Fruit fly (Drosophila melanogaster) whole organism, embryonic: ENCODE results near the gene WRNexo.

Experiments used
- Awh ChIP-seq: fragments of 200-800 bp; sonication (Bioruptor generic); IDR thresholded peaks from 2 replicates; pipeline ENCODE4, ENCODE4 v1.3.6; 2022; ENCODE audit warnings: missing biosample characterization, missing genetic modification characterization
- B-H1 ChIP-seq: fragments of 200-800 bp; sonication (Bioruptor generic); IDR thresholded peaks from 3 replicates; pipeline ENCODE4 v1.3.6; 2022; ENCODE audit warnings: missing biosample characterization, missing genetic modification characterization
- BEAF-32 ChIP-seq: fragments of 200-800 bp; sonication (Bioruptor generic); optimal IDR thresholded peaks from 3 replicates; lab custom pipeline; 2017; ENCODE audit warnings: missing biosample characterization, missing genetic modification characterization, mild to moderate bottlenecking, moderate library complexity, missing genetic modification reagents
- Bdp1 ChIP-seq: fragments of 200-800 bp; sonication (Bioruptor generic); optimal IDR thresholded peaks from 3 replicates; lab custom pipeline; 2016; ENCODE audit warnings: missing biosample characterization, missing genetic modification characterization
- Bgb ChIP-seq: fragments of 200-800 bp; sonication (Bioruptor generic); IDR thresholded peaks from 2 replicates; pipeline ENCODE4 v1.3.6; 2022; ENCODE audit warnings: missing biosample characterization, missing genetic modification characterization; ENCODE audit not compliant: partially characterized antibody
- Blimp-1 ChIP-seq: fragments of 200-800 bp; sonication (Bioruptor generic); optimal IDR thresholded peaks from 3 replicates; lab custom pipeline; 2018; ENCODE audit warnings: missing biosample characterization, missing genetic modification characterization, mild to moderate bottlenecking, moderate library complexity, missing genetic modification reagents
- CG10366 ChIP-seq: fragments of 200-800 bp; sonication (Bioruptor generic); IDR thresholded peaks from 2 replicates; pipeline ENCODE4 v1.3.6; 2022; ENCODE audit warnings: missing biosample characterization, missing genetic modification characterization
- CG12155 ChIP-seq: fragments of 200-800 bp; sonication (Bioruptor generic); optimal IDR thresholded peaks from 3 replicates; lab custom pipeline; 2016; ENCODE audit warnings: missing biosample characterization, missing genetic modification characterization
- CG12391 ChIP-seq: fragments of 200-800 bp; sonication (Bioruptor generic); optimal IDR thresholded peaks from 3 replicates; lab custom pipeline; 2018; ENCODE audit warnings: missing biosample characterization, mild to moderate bottlenecking, missing genetic modification characterization, moderate library complexity
- CG15514 ChIP-seq: fragments of 200-800 bp; sonication (Bioruptor generic); optimal IDR thresholded peaks from 3 replicates; lab custom pipeline; 2017; ENCODE audit warnings: missing biosample characterization, missing genetic modification characterization, mild to moderate bottlenecking, moderate library complexity, missing genetic modification reagents
- CG15601 ChIP-seq: fragments of 200-800 bp; sonication (Bioruptor generic); optimal IDR thresholded peaks from 3 replicates; lab custom pipeline; 2019; ENCODE audit warnings: missing biosample characterization, mild to moderate bottlenecking, missing genetic modification characterization, moderate library complexity
- CG17829 ChIP-seq: fragments of 200-800 bp; optimal IDR thresholded peaks from 2 replicates; lab custom pipeline; 2019; ENCODE audit warnings: missing biosample characterization, mild to moderate bottlenecking, missing genetic modification characterization, moderate library complexity
- CG2889 ChIP-seq: fragments of 200-800 bp; sonication (Bioruptor generic); IDR thresholded peaks from 3 replicates; pipeline ENCODE4 v1.3.6; 2022; ENCODE audit warnings: missing biosample characterization, missing genetic modification characterization
- CG31441 ChIP-seq: fragments of 200-800 bp; sonication (Bioruptor generic); IDR thresholded peaks from 2 replicates; pipeline ENCODE4 v1.3.6; 2022; ENCODE audit warnings: missing biosample characterization, missing genetic modification characterization
- CG3281 ChIP-seq: fragments of 200-800 bp; sonication (Bioruptor generic); optimal IDR thresholded peaks from 3 replicates; lab custom pipeline; 2017; ENCODE audit warnings: missing biosample characterization, mild to moderate bottlenecking, missing genetic modification characterization
- CG5953 ChIP-seq: fragments of 200-800 bp; sonication (Bioruptor generic); IDR thresholded peaks from 2 replicates; pipeline ENCODE4 v1.3.6; 2022; ENCODE audit warnings: missing biosample characterization, missing genetic modification characterization
- CG6854 ChIP-seq: fragments of 200-800 bp; sonication (Bioruptor generic); optimal IDR thresholded peaks from 3 replicates; lab custom pipeline; 2017; ENCODE audit warnings: missing biosample characterization, mild to moderate bottlenecking, missing genetic modification characterization
- CG9215 ChIP-seq: fragments of 200-800 bp; sonication (Bioruptor generic); IDR thresholded peaks from 2 replicates; pipeline ENCODE4 v1.3.6; 2022; ENCODE audit warnings: missing biosample characterization, missing genetic modification characterization
- CG9797 ChIP-seq: fragments of 200-800 bp; sonication (Bioruptor generic); optimal IDR thresholded peaks from 3 replicates; lab custom pipeline; 2018; ENCODE audit warnings: missing biosample characterization, mild to moderate bottlenecking, missing genetic modification characterization
- CHES-1-like ChIP-seq: fragments of 200-800 bp; sonication (Bioruptor generic); optimal IDR thresholded peaks from 2 replicates; lab custom pipeline; 2016; ENCODE audit warnings: missing biosample characterization, missing genetic modification characterization
- CoRest ChIP-seq: fragments of 200-800 bp; sonication (Bioruptor generic); optimal IDR thresholded peaks from 3 replicates; lab custom pipeline; 2018; ENCODE audit warnings: missing biosample characterization, mild to moderate bottlenecking, missing genetic modification characterization, moderate library complexity
- CrebB ChIP-seq: fragments of 200-800 bp; sonication (Bioruptor generic); optimal IDR thresholded peaks from 3 replicates; lab custom pipeline; 2018; ENCODE audit warnings: missing biosample characterization, mild to moderate bottlenecking, missing genetic modification characterization
- D19B ChIP-seq: fragments of 200-800 bp; sonication (Bioruptor generic); optimal IDR thresholded peaks from 2 replicates; lab custom pipeline; 2017; ENCODE audit warnings: missing biosample characterization, mild to moderate bottlenecking, missing genetic modification characterization
- Fer1 ChIP-seq: fragments of 200-800 bp; sonication (Bioruptor generic); optimal IDR thresholded peaks from 2 replicates; lab custom pipeline; 2017; ENCODE audit warnings: missing biosample characterization, mild to moderate bottlenecking, missing genetic modification characterization
- Fer3 ChIP-seq: fragments of 200-800 bp; sonication (Bioruptor generic); optimal IDR thresholded peaks from 2 replicates; lab custom pipeline; 2018; ENCODE audit warnings: missing biosample characterization, mild to moderate bottlenecking, missing genetic modification characterization, moderate library complexity
- HHEX ChIP-seq: fragments of 200-800 bp; sonication (Bioruptor generic); optimal IDR thresholded peaks from 3 replicates; lab custom pipeline; 2017; ENCODE audit warnings: missing biosample characterization, mild to moderate bottlenecking, missing genetic modification characterization, missing genetic modification reagents
- HLH54F ChIP-seq: fragments of 200-800 bp; sonication (Bioruptor generic); optimal IDR thresholded peaks from 3 replicates; lab custom pipeline; 2016; ENCODE audit warnings: missing biosample characterization, missing genetic modification characterization
- MTF-1 ChIP-seq: fragments of 200-800 bp; sonication (Bioruptor generic); optimal IDR thresholded peaks from 2 replicates; lab custom pipeline; 2018; ENCODE audit warnings: missing biosample characterization, mild to moderate bottlenecking, missing genetic modification characterization, borderline replicate concordance
- Nf-YC ChIP-seq: fragments of 200-800 bp; optimal IDR thresholded peaks from 3 replicates; lab custom pipeline; 2019; ENCODE audit warnings: missing biosample characterization, mild to moderate bottlenecking, missing genetic modification characterization, moderate library complexity
- Poxn ChIP-seq: fragments of 200-800 bp; sonication (Bioruptor generic); IDR thresholded peaks from 2 replicates; pipeline ENCODE4 v1.3.6; 2022; ENCODE audit warnings: missing biosample characterization, missing genetic modification characterization
- Ptx1 ChIP-seq: fragments of 200-800 bp; sonication (Bioruptor generic); IDR thresholded peaks from 2 replicates; pipeline ENCODE4 v1.3.6; 2022; ENCODE audit warnings: missing biosample characterization, missing genetic modification characterization
- Tbp ChIP-seq: fragments of >200 bp; optimal IDR thresholded peaks from 2 replicates; lab custom pipeline; 2018; ENCODE audit warnings: missing biosample characterization, missing genetic modification characterization
- Trl ChIP-seq, 3 experiments: fragments of >200 bp in 2 of 3; fragments of 200-800 bp in 1 of 3; sonication (Bioruptor generic) in 1 of 3; optimal IDR thresholded peaks; 2 replicates in 1 of 3; 3 replicates in 2 of 3; lab custom pipeline; 2016 to 2017; ENCODE audit warnings: missing biosample characterization in 1 of 3, missing genetic modification characterization in 1 of 3
- al ChIP-seq: fragments of 200-800 bp; sonication (Bioruptor generic); IDR thresholded peaks from 2 replicates; pipeline ENCODE4 v1.3.6; 2022; ENCODE audit warnings: missing biosample characterization, missing genetic modification characterization
- bbx ChIP-seq: fragments of 200-800 bp; sonication (Bioruptor generic); IDR thresholded peaks from 2 replicates; pipeline ENCODE4 v1.3.6; 2022; ENCODE audit warnings: missing biosample characterization, missing genetic modification characterization; ENCODE audit not compliant: partially characterized antibody
- bcd ChIP-seq: fragments of 200-800 bp; sonication (Bioruptor generic); optimal IDR thresholded peaks from 2 replicates; lab custom pipeline; 2017; ENCODE audit warnings: missing biosample characterization, mild to moderate bottlenecking, missing genetic modification characterization
- kah ChIP-seq: fragments of 200-800 bp; sonication (Bioruptor generic); optimal IDR thresholded peaks from 2 replicates; lab custom pipeline; 2018; ENCODE audit warnings: missing biosample characterization, mild to moderate bottlenecking, missing genetic modification characterization
- pan ChIP-seq, 4 experiments: fragments of >200 bp in 3 of 4; fragments of 200-800 bp in 1 of 4; sonication (Bioruptor generic) in 1 of 4; optimal IDR thresholded peaks in 3 of 4; IDR thresholded peaks in 1 of 4; 2 replicates each; pipeline versions ENCODE4 v1.3.6 to Lab custom; 2017 to 2022; ENCODE audit warnings: missing biosample characterization in 2 of 4, missing genetic modification characterization in 2 of 4, mixed read lengths in 1 of 4
- phol ChIP-seq: fragments of 200-800 bp; sonication (Bioruptor generic); optimal IDR thresholded peaks from 3 replicates; lab custom pipeline; 2018; ENCODE audit warnings: missing biosample characterization, mild to moderate bottlenecking, missing genetic modification characterization, moderate library complexity
- psq ChIP-seq: fragments of 200-800 bp; sonication (Bioruptor generic); optimal IDR thresholded peaks from 2 replicates; lab custom pipeline; 2017; ENCODE audit warnings: missing biosample characterization, missing genetic modification characterization
- pzg ChIP-seq: fragments of 200-800 bp; sonication (Bioruptor generic); optimal IDR thresholded peaks from 3 replicates; lab custom pipeline; 2018; ENCODE audit warnings: missing biosample characterization, mild to moderate bottlenecking, missing genetic modification characterization, moderate library complexity
- sd ChIP-seq: fragments of 200-800 bp; sonication (Bioruptor generic); optimal IDR thresholded peaks from 3 replicates; lab custom pipeline; 2018; ENCODE audit warnings: missing biosample characterization, mild to moderate bottlenecking, missing genetic modification characterization, moderate library complexity
- so ChIP-seq: fragments of 200-800 bp; sonication (Bioruptor generic); IDR thresholded peaks from 3 replicates; pipeline ENCODE4 v1.3.6; 2022; ENCODE audit warnings: missing biosample characterization, missing genetic modification characterization
- tup ChIP-seq: fragments of 200-800 bp; sonication (Bioruptor generic); optimal IDR thresholded peaks from 2 replicates; lab custom pipeline; 2016; ENCODE audit warnings: missing biosample characterization, mild to moderate bottlenecking, missing genetic modification characterization, moderate library complexity
- twi ChIP-seq: fragments of 200-800 bp; optimal IDR thresholded peaks from 2 replicates; lab custom pipeline; 2019; ENCODE audit warnings: missing biosample characterization, mild to moderate bottlenecking, missing genetic modification characterization, moderate library complexity
- vvl ChIP-seq: fragments of 200-800 bp; sonication (Bioruptor generic); IDR thresholded peaks from 2 replicates; pipeline ENCODE4 v1.3.6; 2022; ENCODE audit warnings: missing biosample characterization, missing genetic modification characterization
- zfh1 ChIP-seq: fragments of 200-800 bp; sonication (Bioruptor generic); IDR thresholded peaks from 3 replicates; pipeline ENCODE4 v1.3.6; 2022; ENCODE audit warnings: missing biosample characterization, missing genetic modification characterization

The WRNexo gene

DNA sequence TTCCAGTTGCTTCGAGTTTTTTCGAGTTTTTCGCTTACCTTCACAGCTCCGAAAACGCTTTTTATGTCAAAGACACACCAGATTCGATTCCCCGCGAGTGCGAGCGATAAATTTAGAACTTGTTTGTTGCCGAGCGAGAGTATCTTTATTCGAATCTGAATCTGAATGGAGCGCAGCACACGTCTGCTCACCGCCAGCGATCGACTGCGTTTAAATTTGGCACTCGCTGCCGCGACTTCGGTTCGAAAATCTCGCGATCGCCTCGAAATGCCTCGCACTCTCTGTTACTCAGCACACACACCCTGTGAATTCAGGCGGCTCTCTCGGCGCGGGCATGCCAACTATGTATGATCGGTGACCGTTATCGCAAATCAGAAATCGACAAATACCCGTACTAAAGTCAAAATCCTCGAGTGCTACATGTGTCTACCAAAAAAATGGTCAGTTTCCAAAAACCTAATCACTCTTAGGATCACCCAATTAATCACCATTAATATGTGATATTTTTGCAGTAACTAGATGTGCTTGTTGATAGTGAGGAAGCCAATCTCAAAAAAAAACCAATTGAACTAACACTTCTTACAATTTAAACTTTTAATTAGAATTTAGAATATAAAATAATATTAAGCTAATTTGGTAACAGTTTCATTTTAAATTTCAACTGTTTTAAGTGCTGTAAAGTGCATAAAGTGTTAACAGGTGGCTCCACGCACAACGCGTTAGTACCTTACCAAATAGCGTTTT, 33.2 kb upstream of the WRNexo start, which contains the start of gene Vha100-2 (continued):
- TF ChIP-seq CG2889: no peak
- TF ChIP-seq CG12155 (GFP tag; lab: Kevin White, UChicago): peak; percentile 94
- TF ChIP-seq CG15601 (tag; lab: Kevin White, UChicago): peak; percentile 0
- peak; percentile 28 for TF ChIP-seq CHES-1-like (GFP tag; lab: Kevin White, UChicago)
- peak; percentile 7 for TF ChIP-seq Blimp-1
- TF ChIP-seq CG17829 (tag; lab: Kevin White, UChicago): no peak
- TF ChIP-seq Nf-YC: peak; percentile 50
- TF ChIP-seq CG12391: peak; percentile 38
- peak; percentile 88 for TF ChIP-seq pzg
- no peak for TF ChIP-seq Poxn (GFP tag; lab: Robert Waterston, UW)
- peak; percentile 30 for TF ChIP-seq CrebB (tag; lab: Kevin White, UChicago)
- peak in 1 of 2 experiments; percentile 77 for TF ChIP-seq Trl (optimal IDR thresholded peaks at IDR 0.05; lab: Kevin White, UChicago)
- peak; percentile 4 for TF ChIP-seq Trl (GFP tag; optimal IDR thresholded peaks at IDR 0.05; lab: Kevin White, UChicago)
- no peak for TF ChIP-seq pan (optimal IDR thresholded peaks at IDR 0.05; lab: Kevin White, UChicago)
- peak in 1 of 2 experiments; percentile 47 for TF ChIP-seq pan (GFP tag; optimal IDR thresholded peaks at IDR 0.05 in 1 of 2, IDR thresholded peaks at IDR 0.05 in 1 of 2)
- peak; percentile 71 for TF ChIP-seq bbx (GFP tag; lab: Robert Waterston, UW)
- peak; percentile 32 for TF ChIP-seq CG15514 (GFP tag; lab: Kevin White, UChicago)
- TF ChIP-seq Ptx1 (GFP tag; lab: Robert Waterston, UW): 0 out of 2 replicates have a peak, but pooled peaks have one; percentile 20
- peak; percentile 97 for TF ChIP-seq D19B
- TF ChIP-seq zfh1 (GFP tag; lab: Robert Waterston, UW): peak; percentile 23; the same call in 2 of the 3 replicates
- TF ChIP-seq CoRest (tag; lab: Kevin White, UChicago): peak; percentile 63
- peak; percentile 28 for TF ChIP-seq vvl (GFP tag; lab: Robert Waterston, UW)
- peak; percentile 3 for TF ChIP-seq CG6854 (GFP tag; lab: Kevin White, UChicago)
- TF ChIP-seq so (GFP tag; lab: Robert Waterston, UW): peak; percentile 70; the same call in 2 of the 3 replicates
- TF ChIP-seq kah (GFP tag; lab: Kevin White, UChicago): peak; percentile 100
- no peak for TF ChIP-seq twi (tag; lab: Kevin White, UChicago)
- peak; percentile 33 for TF ChIP-seq HLH54F (GFP tag; lab: Kevin White, UChicago)
- TF ChIP-seq Bgb: peak; percentile 66
- peak; percentile 60 for TF ChIP-seq al (GFP tag; lab: Robert Waterston, UW)
- TF ChIP-seq Bdp1 (GFP tag; lab: Kevin White, UChicago): no peak
- peak; percentile 49; the same call in 1 of the 2 replicates for TF ChIP-seq Awh (GFP tag; lab: Robert Waterston, UW)
- TF ChIP-seq Tbp: no peak
- TF ChIP-seq Fer1: peak; percentile 37
- TF ChIP-seq CG9797: peak; percentile 90
- TF ChIP-seq CG31441: peak; percentile 51
- peak; percentile 31 for TF ChIP-seq CG10366
- TF ChIP-seq phol (tag; lab: Kevin White, UChicago): peak; percentile 55
- TF ChIP-seq BEAF-32 (GFP tag; lab: Kevin White, UChicago): peak; percentile 45
- TF ChIP-seq bcd (GFP tag; lab: Kevin White, UChicago): peak; percentile 30
- peak; percentile 61; the same call in 1 of the 2 replicates for TF ChIP-seq CG5953 (GFP tag; lab: Robert Waterston, UW)
- TF ChIP-seq sd: peak; percentile 81
- TF ChIP-seq MTF-1 (GFP tag; lab: Kevin White, UChicago): peak; percentile 27
- TF ChIP-seq B-H1: no peak; the same call in 2 of the 3 replicates
- no peak for TF ChIP-seq psq (GFP tag; lab: Kevin White, UChicago)
- peak; percentile 34; the same call in 1 of the 2 replicates for TF ChIP-seq CG9215 (GFP tag; lab: Robert Waterston, UW)
- no peak for TF ChIP-seq tup
- peak; percentile 39 for TF ChIP-seq Fer3 (tag; lab: Kevin White, UChicago)
- TF ChIP-seq CG3281 (GFP tag; lab: Kevin White, UChicago): peak; percentile 26
- TF ChIP-seq HHEX (GFP tag; lab: Kevin White, UChicago): no peak
